Fruit fly (Drosophila melanogaster) S2 (cell line): ENCODE results near the gene Tim9b.

Source experiments
- CG8478 ChIP-seq: fragments of >200 bp; optimal IDR thresholded peaks from 2 replicates; lab custom pipeline; 2018
- CTCF ChIP-seq, 2 experiments: fragments of >200 bp; optimal IDR thresholded peaks; 2 replicates each; lab custom pipeline; 2018

DNA sequence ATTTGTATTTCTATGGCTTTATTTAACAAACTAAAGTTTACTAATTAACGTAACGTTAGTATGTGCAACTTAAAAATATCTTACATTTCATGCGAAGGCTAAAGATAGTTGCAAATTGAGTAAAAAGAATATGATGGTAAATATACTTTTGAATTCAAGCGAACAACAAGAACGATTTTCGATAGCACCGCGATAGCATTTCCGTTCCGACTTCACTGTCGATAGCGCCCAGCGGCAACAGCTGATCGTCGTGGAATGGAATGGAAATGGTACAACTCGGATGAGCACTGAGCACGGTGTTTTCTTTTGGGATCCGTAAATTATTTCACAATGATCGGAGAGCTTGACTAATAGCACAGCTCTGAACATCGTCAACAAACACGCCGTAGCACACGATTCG, 4.9 kb downstream of the Tim9b start:
- no peak for TF ChIP-seq CTCF (optimal IDR thresholded peaks at IDR 0.05; lab: Kevin White, UChicago)
- no peak for TF ChIP-seq CG8478 (lab: Kevin White, UChicago)
